Fruit fly (Drosophila melanogaster): ENCODE measurements around the gene Npl4.

Npl4 gene

DNA sequence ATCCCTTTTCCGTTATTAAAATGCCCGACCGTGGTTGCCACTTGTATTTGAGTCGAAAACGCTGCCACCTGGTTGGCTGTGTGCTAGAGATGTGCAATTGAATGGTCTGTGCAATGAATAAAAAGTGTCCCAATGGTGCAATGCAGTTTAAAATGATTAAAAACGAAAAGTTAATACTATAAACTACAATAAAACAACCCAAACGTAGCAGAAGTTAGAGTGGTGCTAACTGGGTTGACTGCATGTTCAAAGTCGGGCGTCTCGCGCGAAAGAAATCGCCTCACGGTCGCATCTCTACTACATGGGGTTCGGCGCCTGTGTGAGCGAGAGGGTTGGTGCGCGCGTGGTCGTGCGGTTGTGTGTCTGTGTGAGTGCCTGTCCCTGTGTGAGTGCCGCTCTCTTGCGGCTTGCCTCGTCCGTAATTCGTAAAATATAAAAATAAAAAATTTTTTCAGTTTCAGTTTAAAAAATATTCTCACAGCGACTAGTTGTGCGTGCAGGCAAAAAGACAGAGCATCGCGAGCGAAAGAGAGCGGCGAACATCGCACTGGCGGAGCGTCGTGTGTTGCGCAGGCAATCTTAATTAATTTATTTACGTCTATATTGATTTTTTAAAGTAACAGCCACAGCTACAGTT, 22.5 kb upstream of the Npl4 start:
- TF ChIP-seq psq (optimal IDR thresholded peaks at IDR 0.05) = no peak
- TF ChIP-seq ttk (optimal IDR thresholded peaks at IDR 0.05) = no peak
- TF ChIP-seq h (optimal IDR thresholded peaks at IDR 0.05) = no peak
- no peak for TF ChIP-seq insv (optimal IDR thresholded peaks at IDR 0.05)
- TF ChIP-seq Sin3A (optimal IDR thresholded peaks at IDR 0.05) = no peak
- no peak for TF ChIP-seq Myc (optimal IDR thresholded peaks at IDR 0.05)

DNA sequence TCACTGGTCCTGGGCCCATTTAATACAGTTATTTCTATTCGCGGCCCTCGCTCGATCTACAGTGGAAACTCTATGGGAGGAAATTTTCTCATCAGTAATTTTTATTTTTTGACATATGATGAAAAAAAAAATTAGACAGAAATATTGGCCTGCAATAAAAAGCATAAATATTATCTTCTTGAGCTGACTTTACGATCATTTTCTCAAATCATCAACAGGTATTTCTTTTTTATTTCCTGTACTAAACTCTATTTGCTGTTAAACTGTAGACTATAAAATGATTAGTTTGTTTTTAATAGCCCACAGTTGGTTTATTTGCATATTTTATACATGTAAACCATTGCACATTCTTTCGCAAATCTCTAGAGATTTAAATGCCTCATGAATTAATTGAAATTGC, 19.7 kb upstream of the Npl4 start:
- no peak for TF ChIP-seq h (optimal IDR thresholded peaks at IDR 0.05)
- TF ChIP-seq Myc (optimal IDR thresholded peaks at IDR 0.05) = no peak
- no peak for TF ChIP-seq Sin3A (optimal IDR thresholded peaks at IDR 0.05)
- no peak for TF ChIP-seq insv (optimal IDR thresholded peaks at IDR 0.05)
- no peak for TF ChIP-seq ttk (optimal IDR thresholded peaks at IDR 0.05)
- TF ChIP-seq psq (optimal IDR thresholded peaks at IDR 0.05) = no peak

DNA sequence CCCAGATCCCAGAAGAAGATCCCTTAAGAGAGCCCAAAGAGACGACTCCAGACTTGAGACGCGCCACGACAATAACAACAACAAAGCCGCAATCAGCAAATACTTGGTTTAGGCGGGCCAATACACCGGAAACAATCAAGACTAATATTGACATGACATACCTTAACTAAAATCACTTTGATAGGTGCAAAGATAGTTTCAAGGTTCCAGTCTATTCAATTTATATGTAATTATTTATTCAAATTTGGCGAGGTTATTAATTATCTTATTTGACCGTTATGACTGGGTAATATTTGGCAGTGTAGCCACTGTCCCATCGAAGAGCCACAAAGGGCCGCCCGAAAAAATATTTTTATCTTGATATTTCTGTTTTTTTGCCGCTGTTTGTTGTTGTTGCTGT, 16.0 kb upstream of the Npl4 start:
- TF ChIP-seq Myc (optimal IDR thresholded peaks at IDR 0.05) (no peak), Sin3A (optimal IDR thresholded peaks at IDR 0.05) (no peak), insv (optimal IDR thresholded peaks at IDR 0.05) (no peak), psq (optimal IDR thresholded peaks at IDR 0.05) (no peak), h (optimal IDR thresholded peaks at IDR 0.05) (no peak), ttk (optimal IDR thresholded peaks at IDR 0.05) (no peak)

DNA sequence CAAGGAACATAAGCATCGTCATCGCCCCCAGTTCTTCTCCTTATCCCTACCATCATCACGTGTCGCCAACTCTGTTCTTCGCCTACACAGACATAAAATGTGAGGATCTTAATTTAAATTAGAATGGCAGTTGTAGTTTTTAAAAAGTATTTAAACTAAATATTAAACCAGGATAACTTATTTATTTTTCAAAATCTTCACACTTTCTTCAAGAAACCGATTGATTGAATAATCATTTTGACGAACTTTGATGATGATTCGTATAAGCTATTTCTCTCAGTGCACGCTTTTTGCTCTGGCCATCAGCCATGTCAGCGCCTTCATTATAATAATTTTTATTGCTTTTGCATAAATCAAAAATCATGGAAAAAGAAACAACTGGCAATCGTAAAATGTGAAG, 14.5 kb upstream of the Npl4 start:
- TF ChIP-seq Sin3A (optimal IDR thresholded peaks at IDR 0.05) = no peak
- TF ChIP-seq psq (optimal IDR thresholded peaks at IDR 0.05) = no peak
- no peak for TF ChIP-seq Myc (optimal IDR thresholded peaks at IDR 0.05)
- no peak for TF ChIP-seq h (optimal IDR thresholded peaks at IDR 0.05)
- TF ChIP-seq insv (optimal IDR thresholded peaks at IDR 0.05) = no peak

DNA sequence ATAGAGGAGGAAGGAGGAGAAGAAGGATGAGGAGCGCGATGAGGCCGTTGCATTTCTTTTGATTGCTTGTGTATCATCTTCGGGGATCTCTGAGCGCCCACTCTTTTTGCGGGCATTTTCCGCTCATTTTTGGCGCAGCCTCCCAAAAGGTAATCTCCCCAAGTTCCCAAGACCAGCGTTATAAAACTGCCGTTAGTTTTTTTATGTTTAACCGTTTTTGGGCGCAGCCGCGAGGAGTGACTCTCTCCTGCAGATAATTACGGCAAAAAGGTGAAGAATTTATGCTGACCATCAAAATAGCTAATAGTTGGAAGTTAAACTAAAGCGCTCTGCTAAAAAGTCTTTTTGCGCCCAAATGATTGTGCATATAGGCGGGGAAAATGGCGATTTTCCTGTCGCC, 13.9 kb upstream of the Npl4 start:
- no peak for TF ChIP-seq Sin3A (optimal IDR thresholded peaks at IDR 0.05)
- TF ChIP-seq ttk (optimal IDR thresholded peaks at IDR 0.05) = no peak
- no peak for TF ChIP-seq psq (optimal IDR thresholded peaks at IDR 0.05)
- TF ChIP-seq h (optimal IDR thresholded peaks at IDR 0.05) = no peak
- no peak for TF ChIP-seq insv (optimal IDR thresholded peaks at IDR 0.05)
- no peak for TF ChIP-seq Myc (optimal IDR thresholded peaks at IDR 0.05)

DNA sequence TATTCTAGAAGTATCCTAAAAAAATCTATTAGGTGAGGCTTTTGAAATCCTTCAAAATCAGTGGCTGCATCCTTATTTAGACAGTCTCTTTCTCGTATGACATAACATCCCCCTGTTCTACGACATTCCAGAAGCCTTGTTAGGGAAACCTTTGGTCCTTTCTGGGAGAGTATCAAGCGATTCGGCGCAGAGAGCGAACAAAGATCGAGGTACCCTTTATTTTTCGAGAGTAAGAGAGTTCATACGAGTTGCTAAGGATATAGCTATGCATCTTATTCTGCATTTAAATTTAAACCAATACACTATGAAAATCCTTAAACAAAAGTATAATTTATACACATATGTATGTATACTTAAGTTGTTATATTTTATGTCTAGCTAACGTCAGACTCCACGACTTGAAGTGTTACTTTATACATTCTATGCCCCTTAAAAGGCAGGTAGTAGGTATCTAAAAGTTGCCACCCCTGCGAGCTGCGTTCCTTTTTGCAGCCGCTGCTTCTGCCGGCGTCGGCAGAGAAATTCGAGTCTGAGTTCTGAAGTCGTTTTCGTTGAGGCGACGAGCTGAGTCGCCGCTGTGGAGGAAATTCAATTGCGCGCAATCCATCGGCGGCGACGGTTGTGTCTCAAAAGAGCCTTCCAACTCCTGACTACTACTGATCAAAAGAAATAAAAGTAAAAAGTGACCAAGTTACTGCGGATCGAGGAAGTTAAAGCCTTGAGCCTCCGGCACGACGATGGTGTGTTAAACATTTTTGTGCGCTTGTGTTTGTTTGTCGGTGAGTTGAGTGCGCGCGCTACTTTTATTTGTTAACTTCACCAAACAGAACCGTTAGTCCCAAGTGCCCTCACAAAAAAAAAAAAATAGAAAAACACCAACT, 13.1 kb upstream of the Npl4 start, which contains the start of gene jigr1:
Gene jigr1, plus strand, starts transcription at position 550 of the 881 bp plus-strand sequence.
- TF ChIP-seq Myc (optimal IDR thresholded peaks at IDR 0.05) (no peak), psq (optimal IDR thresholded peaks at IDR 0.05) (no peak), ttk (optimal IDR thresholded peaks at IDR 0.05) (no peak), insv (optimal IDR thresholded peaks at IDR 0.05) (no peak)

DNA sequence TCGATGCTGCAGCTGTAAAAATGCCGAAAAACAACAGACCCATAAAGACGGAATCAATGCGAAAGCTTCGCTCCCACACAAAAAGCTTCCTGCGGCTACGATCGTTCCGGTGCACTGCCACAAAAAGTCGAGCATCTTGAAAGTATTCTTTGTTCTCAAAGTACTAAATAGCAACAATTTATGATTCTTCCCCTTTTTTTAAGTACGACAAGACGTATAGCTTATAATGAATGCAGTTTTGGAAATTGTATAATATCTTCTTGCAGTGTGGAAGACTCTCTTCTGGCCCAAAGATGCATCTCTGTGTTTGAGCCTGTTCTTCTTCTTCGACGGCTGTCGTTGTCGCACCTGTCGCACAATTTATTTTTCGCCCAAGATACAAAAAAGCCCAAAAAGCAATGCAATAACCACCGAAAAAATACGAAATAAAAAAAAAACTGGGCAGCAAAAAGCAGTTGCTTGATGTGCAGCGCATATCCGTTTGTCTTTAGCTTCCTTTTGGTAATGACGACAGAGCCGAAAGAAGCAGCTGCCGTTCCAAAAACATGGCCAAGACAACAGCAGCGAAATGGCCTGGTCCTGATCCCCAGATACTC, 9.5 kb upstream of the Npl4 start:
- TF ChIP-seq psq (optimal IDR thresholded peaks at IDR 0.05) (no peak), insv (optimal IDR thresholded peaks at IDR 0.05) (no peak), Myc (optimal IDR thresholded peaks at IDR 0.05) (no peak), h (optimal IDR thresholded peaks at IDR 0.05) (no peak), Sin3A (optimal IDR thresholded peaks at IDR 0.05) (no peak), ttk (optimal IDR thresholded peaks at IDR 0.05) (no peak)

DNA sequence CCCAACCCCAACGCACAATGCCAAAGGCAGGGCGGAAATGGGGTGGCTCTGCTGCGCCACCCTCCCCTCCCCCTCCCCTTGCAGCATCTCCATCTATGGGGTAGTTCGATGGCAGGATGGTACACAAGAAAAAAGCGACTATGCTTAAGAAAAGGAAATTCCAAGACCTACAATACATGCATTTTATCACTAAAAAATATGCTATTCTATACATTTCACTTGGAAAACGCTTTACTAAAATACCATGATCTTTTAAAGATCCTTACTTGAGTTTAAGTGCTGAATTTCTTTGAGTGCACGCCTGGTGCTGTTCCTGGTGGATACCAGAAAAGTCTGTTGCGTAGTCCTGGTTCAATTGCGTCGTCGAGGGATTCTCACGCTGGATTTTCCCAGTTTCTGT, 6.6 kb upstream of the Npl4 start:
- TF ChIP-seq Sin3A (optimal IDR thresholded peaks at IDR 0.05) (no peak), insv (optimal IDR thresholded peaks at IDR 0.05) (no peak), ttk (optimal IDR thresholded peaks at IDR 0.05) (no peak), Myc (optimal IDR thresholded peaks at IDR 0.05) (no peak), psq (optimal IDR thresholded peaks at IDR 0.05) (no peak), h (optimal IDR thresholded peaks at IDR 0.05) (no peak)

DNA sequence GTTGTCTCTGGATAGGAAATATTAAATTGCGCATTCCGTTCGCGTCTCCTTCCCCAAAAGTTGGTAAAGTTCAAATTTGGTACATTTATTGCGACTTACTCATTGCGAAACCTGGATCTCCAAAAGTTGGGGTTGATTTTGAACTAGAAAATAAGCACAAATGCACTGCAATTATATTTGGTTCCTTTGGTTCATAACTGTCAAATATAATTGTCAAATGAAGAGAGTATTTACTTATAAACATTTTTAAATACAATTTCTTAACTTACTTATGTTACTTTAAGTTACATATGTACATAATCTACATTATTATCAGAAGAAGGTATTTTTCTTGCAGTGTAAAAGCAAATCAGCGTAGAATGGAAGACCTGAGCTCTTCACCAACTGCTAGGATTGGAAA, 6.1 kb upstream of the Npl4 start:
- TF ChIP-seq Sin3A (optimal IDR thresholded peaks at IDR 0.05) = no peak

DNA sequence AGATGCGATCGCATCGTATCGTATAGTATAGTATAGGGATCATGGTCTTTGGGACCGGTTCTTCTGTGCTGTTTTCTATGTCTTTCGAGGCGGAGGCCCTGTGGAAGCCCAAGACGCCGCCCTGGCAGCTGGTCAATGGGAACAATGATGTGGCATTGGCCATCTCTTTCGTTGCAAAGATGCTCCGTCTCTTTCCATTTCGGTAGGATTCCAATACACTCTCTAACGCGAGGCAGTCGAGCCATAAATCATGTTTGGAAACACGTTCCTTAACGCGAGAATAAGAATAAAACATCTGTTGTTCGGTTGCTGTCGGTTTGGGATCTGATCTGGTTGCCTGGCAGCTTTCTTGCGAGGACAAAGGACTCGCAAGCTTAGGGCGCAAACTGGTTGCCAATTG, 4.2 kb upstream of the Npl4 start:
- no peak for TF ChIP-seq Sin3A (optimal IDR thresholded peaks at IDR 0.05)
- no peak for TF ChIP-seq psq (optimal IDR thresholded peaks at IDR 0.05)
- TF ChIP-seq h (optimal IDR thresholded peaks at IDR 0.05) = no peak
- TF ChIP-seq Myc (optimal IDR thresholded peaks at IDR 0.05) = no peak
- TF ChIP-seq insv (optimal IDR thresholded peaks at IDR 0.05) = no peak
- no peak for TF ChIP-seq ttk (optimal IDR thresholded peaks at IDR 0.05)

DNA sequence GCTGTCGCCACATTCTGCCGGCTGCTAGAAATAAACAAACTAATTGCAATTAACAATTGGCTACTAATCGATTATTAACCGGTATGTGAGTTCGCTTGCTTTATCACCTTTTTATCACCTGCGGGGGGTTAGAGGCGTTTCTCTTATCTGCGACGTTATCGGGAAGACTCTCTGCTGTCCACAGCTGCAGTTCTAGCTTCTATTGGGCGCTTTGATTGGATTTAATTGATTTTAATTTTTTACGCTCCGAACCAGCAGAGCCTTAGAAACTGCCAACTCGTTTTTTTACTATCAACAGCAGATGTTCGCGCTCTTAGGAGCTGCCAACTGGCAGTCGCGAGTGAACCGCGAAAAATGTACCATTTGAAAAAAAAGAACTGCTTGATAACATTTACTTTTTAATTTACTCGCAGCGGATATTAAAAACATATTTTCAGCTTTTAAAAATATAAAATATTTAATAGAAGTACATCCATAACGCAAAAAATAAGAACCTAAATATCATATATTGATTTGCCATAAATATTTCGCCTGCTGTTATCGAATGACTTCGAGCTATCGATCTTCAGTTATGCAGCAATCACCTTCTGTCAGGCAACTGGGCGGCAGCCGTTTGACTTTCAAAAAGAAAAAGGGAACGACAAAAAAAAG, 2.3 kb upstream of the Npl4 start, which contains the start of gene Ssadh:
Gene Ssadh, minus strand, starts transcription at position 300 of the 651 bp plus-strand sequence.
- TF ChIP-seq h (optimal IDR thresholded peaks at IDR 0.05) (no peak), Myc (optimal IDR thresholded peaks at IDR 0.05) (no peak), Sin3A (optimal IDR thresholded peaks at IDR 0.05) (no peak), psq (optimal IDR thresholded peaks at IDR 0.05) (no peak), ttk (optimal IDR thresholded peaks at IDR 0.05) (no peak), insv (optimal IDR thresholded peaks at IDR 0.05) (no peak)

All from Kc167 (cell line).